Worm (Caenorhabditis elegans): ENCODE measurements around the gene ZK593.3.

The ZK593.3 gene

DNA sequence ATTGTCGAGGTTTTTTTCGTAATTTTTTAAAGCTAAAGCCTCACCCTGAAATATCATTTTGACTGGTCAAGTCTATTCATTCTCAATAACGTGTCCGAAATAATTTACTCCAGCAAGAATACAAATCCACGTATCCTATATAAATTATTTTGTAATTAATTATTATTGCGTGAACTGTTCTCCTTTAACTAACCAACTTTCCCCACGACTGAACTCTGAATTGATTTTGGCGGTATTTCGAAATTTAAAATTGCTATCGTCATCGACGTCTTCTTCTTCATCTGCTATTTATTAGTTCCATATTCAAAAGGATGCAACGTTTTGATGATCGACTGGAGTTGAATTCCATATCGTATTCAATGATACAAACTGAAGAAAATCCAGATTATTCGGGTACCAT is 50.9 kb downstream of the ZK593.3 start, which contains the start of the genes aqp-3 and Y69E1A.8:
aqp-3 (minus strand) TSS at position 101 of the 400 bp plus-strand sequence.
Y69E1A.8 (plus strand) TSS at position 246 of the 400 bp plus-strand sequence.
- no peak for TF ChIP-seq hmbx-1 (tag; optimal IDR thresholded peaks at IDR 0.05)
